Fruit fly (Drosophila melanogaster) whole organism, embryonic: Measurements from ENCODE around the gene RpL24.

ENCODE experiments used
- CG10147 ChIP-seq: fragments of 200-800 bp; sonication (Bioruptor generic); optimal IDR thresholded peaks from 2 replicates; lab custom pipeline; 2019; ENCODE audit warnings: missing biosample characterization, mild to moderate bottlenecking, missing genetic modification characterization, moderate library complexity
- CG10366 ChIP-seq: fragments of 200-800 bp; sonication (Bioruptor generic); IDR thresholded peaks from 2 replicates; pipeline ENCODE4 v1.3.6; 2022; ENCODE audit warnings: missing biosample characterization, missing genetic modification characterization
- CG10431 ChIP-seq: fragments of 200-800 bp; sonication (Bioruptor generic); optimal IDR thresholded peaks from 3 replicates; lab custom pipeline; 2018; ENCODE audit warnings: missing biosample characterization, mild to moderate bottlenecking, missing genetic modification characterization
- CG11695 ChIP-seq: fragments of 200-800 bp; sonication (Bioruptor generic); IDR thresholded peaks from 3 replicates; pipeline ENCODE4 v1.3.6; 2022; ENCODE audit warnings: missing biosample characterization, missing genetic modification characterization
- CG1233 ChIP-seq: fragments of 200-800 bp; sonication (Bioruptor generic); optimal IDR thresholded peaks from 4 replicates; lab custom pipeline; 2018; ENCODE audit warnings: missing biosample characterization, mild to moderate bottlenecking, missing genetic modification characterization
- CG13624 ChIP-seq: fragments of 200-800 bp; sonication (Bioruptor generic); optimal IDR thresholded peaks from 2 replicates; lab custom pipeline; 2016; ENCODE audit warnings: missing biosample characterization, missing genetic modification characterization
- CG17385 ChIP-seq: fragments of 200-800 bp; sonication (Bioruptor generic); optimal IDR thresholded peaks from 3 replicates; lab custom pipeline; 2018; ENCODE audit warnings: missing biosample characterization, mild to moderate bottlenecking, missing genetic modification characterization
- CG18262 ChIP-seq: fragments of 200-800 bp; optimal IDR thresholded peaks from 3 replicates; lab custom pipeline; 2019; ENCODE audit warnings: missing biosample characterization, mild to moderate bottlenecking, missing genetic modification characterization, moderate library complexity
- CG18476 ChIP-seq: fragments of 200-800 bp; sonication (Bioruptor generic); optimal IDR thresholded peaks from 2 replicates; lab custom pipeline; 2016; ENCODE audit warnings: missing biosample characterization, mild to moderate bottlenecking, missing genetic modification characterization
- CG18764 ChIP-seq: fragments of 200-800 bp; sonication (Bioruptor generic); optimal IDR thresholded peaks from 3 replicates; lab custom pipeline; 2016; ENCODE audit warnings: missing biosample characterization, missing genetic modification characterization
- CG30020 ChIP-seq: fragments of 200-800 bp; optimal IDR thresholded peaks from 2 replicates; lab custom pipeline; 2019; ENCODE audit warnings: missing biosample characterization, mild to moderate bottlenecking, missing genetic modification characterization, moderate library complexity
- CG31388 ChIP-seq: fragments of 200-800 bp; sonication (Bioruptor generic); optimal IDR thresholded peaks from 2 replicates; lab custom pipeline; 2016; ENCODE audit warnings: missing biosample characterization, missing genetic modification characterization
- CG6654 ChIP-seq: fragments of 200-800 bp; sonication (Bioruptor generic); optimal IDR thresholded peaks from 2 replicates; lab custom pipeline; 2017; ENCODE audit warnings: missing biosample characterization, mild to moderate bottlenecking, missing genetic modification characterization
- CG6813 ChIP-seq: fragments of 200-800 bp; sonication (Bioruptor generic); optimal IDR thresholded peaks from 2 replicates; lab custom pipeline; 2017; ENCODE audit warnings: missing biosample characterization, missing genetic modification characterization, mild to moderate bottlenecking, moderate library complexity, missing genetic modification reagents
- CG7271 ChIP-seq: fragments of 200-800 bp; sonication (Bioruptor generic); optimal IDR thresholded peaks from 2 replicates; lab custom pipeline; 2018; ENCODE audit warnings: missing biosample characterization, mild to moderate bottlenecking, missing genetic modification characterization, moderate library complexity
- CG7556 ChIP-seq: fragments of 200-800 bp; sonication (Bioruptor generic); optimal IDR thresholded peaks from 2 replicates; lab custom pipeline; 2017; ENCODE audit warnings: missing biosample characterization, mild to moderate bottlenecking, missing genetic modification characterization
- CG8281 ChIP-seq: fragments of 200-800 bp; sonication (Bioruptor generic); optimal IDR thresholded peaks from 2 replicates; lab custom pipeline; 2018; ENCODE audit warnings: missing biosample characterization, mild to moderate bottlenecking, missing genetic modification characterization, moderate library complexity
- CG9215 ChIP-seq: fragments of 200-800 bp; sonication (Bioruptor generic); IDR thresholded peaks from 2 replicates; pipeline ENCODE4 v1.3.6; 2022; ENCODE audit warnings: missing biosample characterization, missing genetic modification characterization
- CG9437 ChIP-seq: fragments of 200-800 bp; sonication (Bioruptor generic); optimal IDR thresholded peaks from 2 replicates; lab custom pipeline; 2018; ENCODE audit warnings: missing biosample characterization, mild to moderate bottlenecking, missing genetic modification characterization
- CG9727 ChIP-seq: fragments of 200-800 bp; sonication (Bioruptor generic); optimal IDR thresholded peaks from 3 replicates; lab custom pipeline; 2017; ENCODE audit warnings: missing biosample characterization, mild to moderate bottlenecking, missing genetic modification characterization
- CoRest ChIP-seq: fragments of 200-800 bp; sonication (Bioruptor generic); optimal IDR thresholded peaks from 3 replicates; lab custom pipeline; 2018; ENCODE audit warnings: missing biosample characterization, mild to moderate bottlenecking, missing genetic modification characterization, moderate library complexity
- Deaf1 ChIP-seq: fragments of 200-800 bp; optimal IDR thresholded peaks from 3 replicates; lab custom pipeline; 2019; ENCODE audit warnings: missing biosample characterization, mild to moderate bottlenecking, missing genetic modification characterization, moderate library complexity
- Dll ChIP-seq: fragments of 200-800 bp; sonication (Bioruptor generic); IDR thresholded peaks from 4 replicates; pipeline ENCODE4 v1.3.6; 2022; ENCODE audit warnings: missing biosample characterization, missing genetic modification characterization; ENCODE audit not compliant: partially characterized antibody
- Dp ChIP-seq: fragments of 200-800 bp; sonication (Bioruptor generic); optimal IDR thresholded peaks from 2 replicates; lab custom pipeline; 2018; ENCODE audit warnings: missing biosample characterization, mild to moderate bottlenecking, missing genetic modification characterization, moderate library complexity
- GATAe ChIP-seq: fragments of 200-800 bp; sonication (Bioruptor generic); conservative IDR thresholded peaks from 2 replicates; pipeline ENCODE4 v1.3.6; 2022; ENCODE audit warnings: missing biosample characterization, missing genetic modification characterization
- H2.0 ChIP-seq: fragments of 200-800 bp; sonication (Bioruptor generic); IDR thresholded peaks from 2 replicates; pipeline ENCODE4 v1.3.6; 2022; ENCODE audit warnings: missing biosample characterization, missing genetic modification characterization
- Hand ChIP-seq: fragments of 200-800 bp; sonication (Bioruptor generic); optimal IDR thresholded peaks from 2 replicates; lab custom pipeline; 2017; ENCODE audit warnings: mild to moderate bottlenecking, missing biosample characterization, missing genetic modification reagents, missing genetic modification characterization
- HmgD ChIP-seq: fragments of 200-800 bp; sonication (Bioruptor generic); optimal IDR thresholded peaks from 3 replicates; lab custom pipeline; 2016; ENCODE audit warnings: missing biosample characterization, missing genetic modification characterization
- Hr39 ChIP-seq: fragments of >200 bp; optimal IDR thresholded peaks from 2 replicates; lab custom pipeline; 2017
- Lim3 ChIP-seq: fragments of 200-800 bp; sonication (Bioruptor generic); IDR thresholded peaks from 2 replicates; pipeline ENCODE4 v1.3.6; 2022; ENCODE audit warnings: missing biosample characterization, missing genetic modification characterization
- Scr ChIP-seq: fragments of 200-800 bp; sonication (Bioruptor generic); IDR thresholded peaks from 2 replicates; pipeline ENCODE4 v1.3.6; 2022; ENCODE audit warnings: missing biosample characterization, missing genetic modification characterization; ENCODE audit not compliant: partially characterized antibody
- Sox102F ChIP-seq: fragments of 200-800 bp; sonication (Bioruptor generic); optimal IDR thresholded peaks from 2 replicates; lab custom pipeline; 2018; ENCODE audit warnings: missing biosample characterization, mild to moderate bottlenecking, missing genetic modification characterization, moderate library complexity
- ac ChIP-seq: fragments of 200-800 bp; sonication (Bioruptor generic); optimal IDR thresholded peaks from 3 replicates; lab custom pipeline; 2017; ENCODE audit warnings: missing biosample characterization, mild to moderate bottlenecking, missing genetic modification characterization
- ap ChIP-seq: fragments of 200-800 bp; sonication (Bioruptor generic); IDR thresholded peaks from 2 replicates; pipeline ENCODE4 v1.3.6; 2022; ENCODE audit warnings: missing biosample characterization, missing genetic modification characterization
- br ChIP-seq: fragments of >200 bp; optimal IDR thresholded peaks from 2 replicates; lab custom pipeline; 2017
- bsh ChIP-seq, 2 experiments: fragments of 200-800 bp; sonication (Bioruptor generic); optimal IDR thresholded peaks; 2 replicates each; lab custom pipeline; 2017 to 2018; ENCODE audit warnings: mild to moderate bottlenecking in 2 of 2, missing biosample characterization in 2 of 2, missing genetic modification characterization in 2 of 2, moderate library complexity in 1 of 2
- crc ChIP-seq: fragments of 200-800 bp; sonication (Bioruptor generic); optimal IDR thresholded peaks from 2 replicates; lab custom pipeline; 2016; ENCODE audit warnings: missing biosample characterization, missing genetic modification characterization
- disco-r ChIP-seq: fragments of 200-800 bp; sonication (Bioruptor generic); optimal IDR thresholded peaks from 2 replicates; lab custom pipeline; 2016; ENCODE audit warnings: missing biosample characterization, missing genetic modification characterization
- emc ChIP-seq: fragments of 200-800 bp; sonication (Bioruptor generic); optimal IDR thresholded peaks from 2 replicates; lab custom pipeline; 2016; ENCODE audit warnings: missing biosample characterization, missing genetic modification characterization
- knrl ChIP-seq: fragments of 200-800 bp; sonication (Bioruptor generic); IDR thresholded peaks from 3 replicates; pipeline ENCODE4 v1.3.6; 2022; ENCODE audit warnings: missing biosample characterization, missing genetic modification characterization; ENCODE audit not compliant: partially characterized antibody
- sc ChIP-seq, 3 experiments: fragments of >200 bp in 2 of 3; fragments of 200-800 bp in 1 of 3; sonication (Bioruptor generic) in 1 of 3; optimal IDR thresholded peaks; 2 replicates in 2 of 3; 3 replicates in 1 of 3; lab custom pipeline; 2017; ENCODE audit warnings: mild to moderate bottlenecking in 1 of 3, missing biosample characterization in 1 of 3, missing genetic modification characterization in 1 of 3, missing genetic modification reagents in 1 of 3
- shn ChIP-seq: fragments of 200-800 bp; sonication (Bioruptor generic); optimal IDR thresholded peaks from 3 replicates; lab custom pipeline; 2016; ENCODE audit warnings: missing biosample characterization, missing genetic modification characterization
- sim ChIP-seq: fragments of 200-800 bp; sonication (Bioruptor generic); IDR thresholded peaks from 2 replicates; pipeline ENCODE4 v1.3.6; 2022; ENCODE audit warnings: missing biosample characterization, missing genetic modification characterization
- slou ChIP-seq: fragments of 200-800 bp; sonication (Bioruptor generic); optimal IDR thresholded peaks from 3 replicates; lab custom pipeline; 2016; ENCODE audit warnings: missing biosample characterization, missing genetic modification characterization
- tap ChIP-seq: fragments of 200-800 bp; optimal IDR thresholded peaks from 3 replicates; lab custom pipeline; 2019; ENCODE audit warnings: missing biosample characterization, mild to moderate bottlenecking, missing genetic modification characterization, moderate library complexity
- tgo ChIP-seq: fragments of 200-800 bp; sonication (Bioruptor generic); IDR thresholded peaks from 3 replicates; pipeline ENCODE4 v1.3.6; 2022; ENCODE audit warnings: missing biosample characterization, missing genetic modification characterization
- tna ChIP-seq: fragments of 200-800 bp; sonication (Bioruptor generic); IDR thresholded peaks from 2 replicates; pipeline ENCODE4 v1.3.6; 2022; ENCODE audit warnings: missing biosample characterization, missing genetic modification characterization; ENCODE audit not compliant: partially characterized antibody
- ttk ChIP-seq: fragments of 200-800 bp; sonication (Bioruptor generic); IDR thresholded peaks from 2 replicates; pipeline ENCODE4 v2.1.2; 2022; ENCODE audit warnings: missing biosample characterization, missing genetic modification characterization
- twi ChIP-seq: fragments of 200-800 bp; optimal IDR thresholded peaks from 2 replicates; lab custom pipeline; 2019; ENCODE audit warnings: missing biosample characterization, mild to moderate bottlenecking, missing genetic modification characterization, moderate library complexity
- vvl ChIP-seq: fragments of 200-800 bp; sonication (Bioruptor generic); IDR thresholded peaks from 2 replicates; pipeline ENCODE4 v1.3.6; 2022; ENCODE audit warnings: missing biosample characterization, missing genetic modification characterization
- zf30C ChIP-seq: fragments of 200-800 bp; sonication (Bioruptor generic); optimal IDR thresholded peaks from 3 replicates; lab custom pipeline; 2018; ENCODE audit warnings: missing biosample characterization, mild to moderate bottlenecking, missing genetic modification characterization

RpL24 gene

dm6 chr2L:13398614-13399161 is 3.8 kb upstream of the RpL24 start, which contains the start of the genes CG10859 and CG7110 (continued):
- TF ChIP-seq Scr (GFP tag; lab: Robert Waterston, UW) (no peak), CG31388 (GFP tag; lab: Kevin White, UChicago) (no peak), tna (GFP tag; lab: Robert Waterston, UW) (no peak), CG11695 (GFP tag; lab: Robert Waterston, UW) (no peak), CG9437 (GFP tag; lab: Kevin White, UChicago) (no peak), CG1233 (GFP tag; lab: Kevin White, UChicago) (peak; percentile 56), disco-r (no peak), CG9215 (GFP tag; lab: Robert Waterston, UW) (no peak), crc (GFP tag; lab: Kevin White, UChicago) (no peak), CG17385 (GFP tag; lab: Kevin White, UChicago) (peak; percentile 42), CG10366 (no peak), ap (GFP tag; lab: Robert Waterston, UW) (no peak), shn (GFP tag; lab: Kevin White, UChicago) (no peak), Hr39 (lab: Kevin White, UChicago) (no peak), HmgD (GFP tag; lab: Kevin White, UChicago) (no peak), Dp (peak; percentile 81), H2.0 (GFP tag; lab: Robert Waterston, UW) (no peak), emc (no peak), knrl (no peak), CG9727 (GFP tag; lab: Kevin White, UChicago) (peak; percentile 61), Deaf1 (tag; lab: Kevin White, UChicago) (no peak), CG7556 (GFP tag; lab: Kevin White, UChicago) (no peak), CG10431 (GFP tag; lab: Kevin White, UChicago) (peak; percentile 5), CG18262 (tag; lab: Kevin White, UChicago) (peak; percentile 32), Sox102F (GFP tag; lab: Kevin White, UChicago) (no peak), GATAe (GFP tag; lab: Robert Waterston, UW) (no peak), CG18476 (GFP tag; lab: Kevin White, UChicago) (no peak), zf30C (GFP tag; lab: Kevin White, UChicago) (no peak), ttk (GFP tag; lab: Robert Waterston, UW) (no peak), ac (GFP tag; lab: Kevin White, UChicago) (no peak), slou (GFP tag; lab: Kevin White, UChicago) (no peak), CG13624 (GFP tag; lab: Kevin White, UChicago) (peak; percentile 7), CG30020 (tag; lab: Kevin White, UChicago) (peak; percentile 33), CG7271 (tag; lab: Kevin White, UChicago) (peak; percentile 46), br (lab: Kevin White, UChicago) (no peak), CoRest (tag; lab: Kevin White, UChicago) (peak; percentile 64), tgo (GFP tag; lab: Robert Waterston, UW) (no peak), sc (optimal IDR thresholded peaks at IDR 0.05; lab: Kevin White, UChicago) (no peak), sc (GFP tag; optimal IDR thresholded peaks at IDR 0.05; lab: Kevin White, UChicago) (peak; percentile 7), CG8281 (tag; lab: Kevin White, UChicago) (no peak), CG10147 (GFP tag; lab: Kevin White, UChicago) (peak; percentile 37), Hand (no peak), CG18764 (GFP tag; lab: Kevin White, UChicago) (peak; percentile 20), vvl (peak; percentile 33; the same call in 1 of the 2 replicates), Dll (GFP tag; lab: Robert Waterston, UW) (no peak), sim (GFP tag; lab: Robert Waterston, UW) (no peak), CG6654 (GFP tag; lab: Kevin White, UChicago) (no peak), tap (tag; lab: Kevin White, UChicago) (peak; percentile 28), CG6813 (GFP tag; lab: Kevin White, UChicago) (peak; percentile 29), bsh (GFP tag; optimal IDR thresholded peaks at IDR 0.05; lab: Kevin White, UChicago) (peak in 1 of 2 experiments; percentile 25), twi (tag; lab: Kevin White, UChicago) (peak; percentile 33), Lim3 (GFP tag; lab: Robert Waterston, UW) (no peak)
